Fruit fly (Drosophila melanogaster) whole organism, pupa: Measurements from ENCODE around the gene salr.

Experiments
- CG12605 ChIP-seq: fragments of 200-800 bp; sonication (Bioruptor generic); IDR thresholded peaks from 2 replicates; pipeline ENCODE4 v1.3.6; 2022; ENCODE audit warnings: missing biosample characterization, missing genetic modification characterization
- CG14655 ChIP-seq: fragments of 200-800 bp; sonication (Bioruptor generic); optimal IDR thresholded peaks from 3 replicates; lab custom pipeline; 2017; ENCODE audit warnings: mild to moderate bottlenecking, missing biosample characterization, missing genetic modification reagents, missing genetic modification characterization
- CG15710 ChIP-seq: fragments of 200-800 bp; sonication (Bioruptor generic); optimal IDR thresholded peaks from 2 replicates; lab custom pipeline; 2018; ENCODE audit warnings: missing biosample characterization, mild to moderate bottlenecking, missing genetic modification characterization, moderate library complexity
- CG17806 ChIP-seq: fragments of 200-800 bp; sonication (Bioruptor generic); optimal IDR thresholded peaks from 2 replicates; lab custom pipeline; 2018; ENCODE audit warnings: missing biosample characterization, mild to moderate bottlenecking, missing genetic modification characterization, moderate library complexity
- CG4496 ChIP-seq: fragments of 200-800 bp; sonication (Bioruptor generic); IDR thresholded peaks from 3 replicates; pipeline ENCODE4 v1.3.6; 2022; ENCODE audit warnings: missing biosample characterization, missing genetic modification characterization
- CG8301 ChIP-seq: fragments of 200-800 bp; sonication (Bioruptor generic); optimal IDR thresholded peaks from 2 replicates; lab custom pipeline; 2018; ENCODE audit warnings: missing biosample characterization, mild to moderate bottlenecking, missing genetic modification characterization
- CG9948 ChIP-seq: fragments of 200-800 bp; sonication (Bioruptor generic); optimal IDR thresholded peaks from 2 replicates; lab custom pipeline; 2018; ENCODE audit warnings: missing biosample characterization, mild to moderate bottlenecking, missing genetic modification characterization, moderate library complexity
- D1 ChIP-seq: fragments of 200-800 bp; sonication (Bioruptor generic); optimal IDR thresholded peaks from 2 replicates; lab custom pipeline; 2018; ENCODE audit warnings: missing biosample characterization, mild to moderate bottlenecking, missing genetic modification characterization, moderate library complexity
- EcR ChIP-seq: fragments of 200-800 bp; sonication (Bioruptor generic); optimal IDR thresholded peaks from 3 replicates; lab custom pipeline; 2019; ENCODE audit warnings: missing biosample characterization, missing genetic modification characterization, mild to moderate bottlenecking, moderate library complexity, missing genetic modification reagents
- Pif1B ChIP-seq: fragments of 200-800 bp; sonication (Bioruptor generic); optimal IDR thresholded peaks from 3 replicates; lab custom pipeline; 2016; ENCODE audit warnings: missing biosample characterization, missing genetic modification characterization
- rn ChIP-seq: fragments of 200-800 bp; sonication (Bioruptor generic); IDR thresholded peaks from 2 replicates; pipeline ENCODE4 v1.3.6; 2022; ENCODE audit warnings: missing biosample characterization, missing genetic modification characterization

DNA sequence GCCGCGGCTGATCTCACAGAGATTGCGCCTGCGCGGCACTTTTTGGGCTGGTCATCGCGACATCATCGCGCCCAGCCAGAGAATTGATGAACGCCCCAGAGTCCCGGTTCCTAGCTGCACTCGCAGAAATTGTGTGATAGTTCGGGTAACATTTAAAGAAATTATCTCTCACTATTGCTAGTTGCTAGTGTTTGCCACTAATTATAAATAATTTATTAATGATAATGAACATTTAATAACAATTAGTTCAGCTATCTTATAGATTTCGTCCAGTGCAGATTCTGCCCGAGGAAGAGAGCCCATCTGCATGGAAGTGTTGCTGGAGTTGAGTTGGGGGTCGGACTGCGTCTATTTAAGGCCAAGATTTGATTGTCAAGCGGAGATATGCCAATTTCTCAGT, 29.0 kb downstream of the salr start:
- TF ChIP-seq CG8301 (no peak), CG4496 (GFP tag; lab: Robert Waterston, UW) (no peak; the same call in 2 of the 3 replicates), EcR (no peak), CG15710 (peak; percentile 42), CG14655 (GFP tag; lab: Kevin White, UChicago) (peak; percentile 12), D1 (tag; lab: Kevin White, UChicago) (no peak), Pif1B (GFP tag; lab: Kevin White, UChicago) (no peak), CG9948 (tag; lab: Kevin White, UChicago) (peak; percentile 32), rn (GFP tag; lab: Robert Waterston, UW) (no peak), CG17806 (tag; lab: Kevin White, UChicago) (peak; percentile 23), CG12605 (GFP tag; lab: Robert Waterston, UW) (no peak)
